Fruit fly (Drosophila melanogaster): ENCODE results near the gene dos.

dos gene

DNA sequence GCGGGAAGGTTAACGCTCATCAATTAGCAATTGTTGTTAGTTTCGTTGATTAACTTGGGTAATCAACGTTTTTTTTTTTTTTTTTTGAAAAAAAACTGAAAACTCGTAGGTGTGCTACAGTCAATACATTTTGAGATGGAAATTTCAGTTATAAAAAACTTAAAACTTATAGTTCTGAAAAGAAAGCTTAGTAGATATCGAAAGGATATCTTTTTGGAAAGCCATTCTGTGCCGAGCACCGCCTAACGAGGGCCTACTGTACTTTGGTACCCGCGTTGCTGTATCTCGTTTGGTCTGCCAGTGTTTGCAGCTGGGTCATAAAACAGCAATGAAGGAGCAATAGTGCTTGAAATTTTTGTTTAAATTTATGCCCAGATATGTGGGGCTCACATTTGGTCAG, 17.2 kb upstream of the dos start (continued):
- TF ChIP-seq CG6813 (GFP tag; optimal IDR thresholded peaks at IDR 0.05) (peak; percentile 23), tio (GFP tag; optimal IDR thresholded peaks at IDR 0.05) (no peak), tin (GFP tag; optimal IDR thresholded peaks at IDR 0.05) (peak; percentile 37), CG9609 (GFP tag; optimal IDR thresholded peaks at IDR 0.05) (no peak), CG4820 (GFP tag; optimal IDR thresholded peaks at IDR 0.05) (peak; percentile 21), Xrp1 (GFP tag; IDR thresholded peaks at IDR 0.05) (peak; percentile 56), kni (GFP tag; optimal IDR thresholded peaks at IDR 0.05) (no peak), CG15073 (GFP tag; optimal IDR thresholded peaks at IDR 0.05) (no peak), en (GFP tag; optimal IDR thresholded peaks at IDR 0.05) (no peak), crol (GFP tag; IDR thresholded peaks at IDR 0.05) (no peak), Hr3 (GFP tag; optimal IDR thresholded peaks at IDR 0.05) (no peak), dysf (GFP tag; IDR thresholded peaks at IDR 0.05) (peak; percentile 74), CG32772 (GFP tag; IDR thresholded peaks at IDR 0.05) (peak; percentile 66), wdn (GFP tag; IDR thresholded peaks at IDR 0.05) (no peak), CG17328 (GFP tag; IDR thresholded peaks at IDR 0.05) (no peak), nom (GFP tag; optimal IDR thresholded peaks at IDR 0.05) (no peak), Ada2b (GFP tag; IDR thresholded peaks at IDR 0.05) (peak; percentile 69), CG34422 (GFP tag; IDR thresholded peaks at IDR 0.05) (0 out of 3 replicates have a peak, but pooled peaks have one; percentile 19), CG12236 (GFP tag; optimal IDR thresholded peaks at IDR 0.05) (no peak), ind (GFP tag; optimal IDR thresholded peaks at IDR 0.05) (peak; percentile 62), sima (GFP tag; optimal IDR thresholded peaks at IDR 0.05) (no peak), Myb (GFP tag; optimal IDR thresholded peaks at IDR 0.05) (no peak), pum (GFP tag; optimal IDR thresholded peaks at IDR 0.05) (no peak), trh (GFP tag; optimal IDR thresholded peaks at IDR 0.05) (no peak), CG15269 (tag; optimal IDR thresholded peaks at IDR 0.05) (no peak), p53 (GFP tag; optimal IDR thresholded peaks at IDR 0.05) (no peak), CG10147 (GFP tag; optimal IDR thresholded peaks at IDR 0.05) (no peak), Hmx (GFP tag; optimal IDR thresholded peaks at IDR 0.05) (no peak), CG13894 (tag; optimal IDR thresholded peaks at IDR 0.05) (no peak), CG8290 (GFP tag; optimal IDR thresholded peaks at IDR 0.05) (no peak), CG8290 (tag; optimal IDR thresholded peaks at IDR 0.05) (no peak), CG10979 (tag; optimal IDR thresholded peaks at IDR 0.05) (no peak), CG15601 (tag; optimal IDR thresholded peaks at IDR 0.05) (no peak), az2 (GFP tag; optimal IDR thresholded peaks at IDR 0.05) (no peak), Mad (GFP tag; optimal IDR thresholded peaks at IDR 0.05) (no peak), Antp (GFP tag; optimal IDR thresholded peaks at IDR 0.05) (peak; percentile 24), NC2α (GFP tag; optimal IDR thresholded peaks at IDR 0.05) (no peak), pnt (GFP tag; optimal IDR thresholded peaks at IDR 0.05) (no peak), Usf (GFP tag; optimal IDR thresholded peaks at IDR 0.05) (no peak), Awh (GFP tag; IDR thresholded peaks at IDR 0.05) (0 out of 2 replicates have a peak, but pooled peaks have one; percentile 47), CG6683 (GFP tag; optimal IDR thresholded peaks at IDR 0.05) (no peak), Scr (GFP tag; IDR thresholded peaks at IDR 0.05; ENCODE audit: partially characterized antibody) (no peak), hbn (GFP tag; IDR thresholded peaks at IDR 0.05; ENCODE audit: partially characterized antibody) (no peak), gro (GFP tag; optimal IDR thresholded peaks at IDR 0.05) (peak; percentile 12), onecut (GFP tag; IDR thresholded peaks at IDR 0.05) (0 out of 2 replicates have a peak, but pooled peaks have one; percentile 5), CG14050 (GFP tag; IDR thresholded peaks at IDR 0.05) (no peak), sna (GFP tag; IDR thresholded peaks at IDR 0.05; ENCODE audit: partially characterized antibody) (no peak), Sry-δ (GFP tag; optimal IDR thresholded peaks at IDR 0.05) (peak; percentile 27), Kr (GFP tag; optimal IDR thresholded peaks at IDR 0.05) (no peak), nerfin-2 (GFP tag; IDR thresholded peaks at IDR 0.05; ENCODE audit: partially characterized antibody) (no peak), HHEX (GFP tag; optimal IDR thresholded peaks at IDR 0.05) (peak; percentile 61), CG8924 (tag; optimal IDR thresholded peaks at IDR 0.05) (no peak)
